Worm (Caenorhabditis elegans): ENCODE measurements around the gene chil-7.

The chil-7 gene

DNA sequence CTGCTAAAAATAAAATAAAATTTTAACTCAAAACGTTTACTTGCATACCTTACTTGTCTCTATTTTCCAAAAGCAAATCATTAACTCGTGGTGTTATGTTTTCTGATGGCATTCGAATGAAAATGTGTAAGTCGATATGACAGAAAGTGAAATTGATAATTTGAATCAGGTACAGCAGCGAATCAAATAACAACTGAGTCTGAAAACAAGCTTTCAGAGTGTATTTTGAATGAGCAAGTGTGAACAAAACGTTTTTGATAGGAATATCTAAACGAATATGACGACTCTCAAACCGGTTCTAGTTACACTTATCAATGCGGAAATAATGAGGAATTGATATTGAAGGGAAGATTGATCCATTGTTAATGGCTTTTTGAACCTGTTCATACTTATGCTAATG, at the start of gene chil-7:
chil-7 (minus strand) TSS at position 112 of the 400 bp plus-strand sequence.
- no peak for TF ChIP-seq ceh-83 (GFP tag; optimal IDR thresholded peaks at IDR 0.05)
- no peak for TF ChIP-seq ham-2 (GFP tag; optimal IDR thresholded peaks at IDR 0.05)
- TF ChIP-seq flh-1 (GFP tag; optimal IDR thresholded peaks at IDR 0.05) = no peak
- no peak for TF ChIP-seq nhr-237 (tag; optimal IDR thresholded peaks at IDR 0.05)
- no peak for TF ChIP-seq tbx-8 (GFP tag; optimal IDR thresholded peaks at IDR 0.05)
- TF ChIP-seq nhr-12 (tag; optimal IDR thresholded peaks at IDR 0.05) = no peak
- no peak for TF ChIP-seq lsy-2 (tag; optimal IDR thresholded peaks at IDR 0.05)
- no peak for TF ChIP-seq mep-1 (tag; optimal IDR thresholded peaks at IDR 0.05)
- TF ChIP-seq pha-4 (tag; optimal IDR thresholded peaks at IDR 0.05) = no peak
- TF ChIP-seq unc-39 (tag; optimal IDR thresholded peaks at IDR 0.05) = no peak

DNA sequence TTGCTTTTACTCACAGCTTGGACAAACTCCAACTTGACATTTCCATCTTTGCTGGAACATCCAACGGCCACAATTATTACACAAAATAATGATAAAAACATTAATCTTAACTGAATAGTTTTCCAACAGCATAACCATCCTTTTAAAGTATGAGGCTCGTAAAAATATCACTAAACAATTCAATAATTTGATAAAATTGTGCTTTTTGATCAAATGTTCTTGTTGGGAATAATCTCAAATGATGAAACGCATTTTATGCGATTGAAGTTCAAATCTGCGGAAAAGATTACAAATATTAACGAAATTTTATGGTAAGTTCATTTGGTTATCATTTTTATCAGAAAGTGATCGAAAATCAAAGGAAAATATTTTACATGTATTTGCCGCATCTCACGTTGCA, 49.5 kb upstream of the chil-7 start, which contains the start of gene pho-10:
pho-10 (minus strand) TSS at position 101 of the 400 bp plus-strand sequence.
- TF ChIP-seq blmp-1 (tag; optimal IDR thresholded peaks at IDR 0.05) (no peak), ham-2 (GFP tag; optimal IDR thresholded peaks at IDR 0.05) (no peak), nhr-237 (tag; optimal IDR thresholded peaks at IDR 0.05) (no peak), lin-32 (GFP tag; optimal IDR thresholded peaks at IDR 0.05) (no peak), hlh-1 (tag; optimal IDR thresholded peaks at IDR 0.05) (no peak), drap-1 (GFP tag; optimal IDR thresholded peaks at IDR 0.05) (no peak), mep-1 (tag; optimal IDR thresholded peaks at IDR 0.05) (no peak), nhr-12 (tag; optimal IDR thresholded peaks at IDR 0.05) (no peak), flh-1 (GFP tag; optimal IDR thresholded peaks at IDR 0.05) (no peak), zip-8 (tag; optimal IDR thresholded peaks at IDR 0.05) (no peak)

DNA sequence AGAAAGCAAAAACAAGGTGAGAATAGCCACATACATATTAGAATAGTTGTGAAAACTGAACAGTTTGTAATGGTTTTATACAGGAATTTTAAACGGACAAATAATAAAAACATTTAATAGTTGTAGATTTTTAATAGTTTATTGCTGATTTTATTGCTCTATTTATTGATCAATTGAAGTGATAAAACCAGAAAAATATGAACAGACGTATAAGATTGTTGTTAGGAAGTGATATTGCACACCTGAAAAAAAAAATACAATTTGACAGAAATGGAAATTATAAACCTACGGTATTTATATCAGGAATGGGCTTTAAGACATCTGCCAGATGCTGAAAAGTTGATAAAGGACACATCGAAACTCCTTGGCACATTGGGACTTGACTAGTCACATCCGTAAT, 46.9 kb upstream of the chil-7 start, which contains the start of gene C05C10.8:
C05C10.8 (minus strand) TSS at position 101 of the 400 bp plus-strand sequence.
- TF ChIP-seq sptf-1 (tag; optimal IDR thresholded peaks at IDR 0.05) = no peak
- no peak for TF ChIP-seq elt-1 (tag; optimal IDR thresholded peaks at IDR 0.05; ENCODE audit: borderline replicate concordance, insufficient read depth)

DNA sequence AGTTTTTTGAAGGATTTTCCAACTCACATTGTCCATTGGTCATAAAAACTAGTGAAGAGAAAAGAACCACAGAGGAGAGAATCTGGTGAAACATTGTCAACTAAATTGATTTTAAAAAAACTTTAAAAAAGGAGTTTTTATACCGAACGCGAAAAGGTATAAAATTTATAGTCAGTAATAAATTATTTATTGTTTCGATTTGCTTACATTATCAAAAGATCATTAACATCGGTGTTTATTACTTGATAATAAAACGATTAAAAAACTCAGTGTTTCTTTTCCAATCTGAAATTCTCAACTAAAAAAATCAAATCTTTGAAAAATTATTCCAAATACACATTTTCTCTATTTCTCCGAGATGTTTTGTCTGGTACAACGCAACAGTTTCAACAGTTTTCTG, 45.2 kb upstream of the chil-7 start, which contains the start of gene F26C11.4:
F26C11.4 (minus strand) TSS at position 101 of the 400 bp plus-strand sequence.
- no peak for TF ChIP-seq nhr-28 (tag; optimal IDR thresholded peaks at IDR 0.05)
- TF ChIP-seq lin-13 (tag; optimal IDR thresholded peaks at IDR 0.05) = no peak
- no peak for TF ChIP-seq elt-3 (tag; optimal IDR thresholded peaks at IDR 0.05)
- TF ChIP-seq zip-8 (tag; optimal IDR thresholded peaks at IDR 0.05) = no peak
- no peak for TF ChIP-seq snpc-4 (tag; optimal IDR thresholded peaks at IDR 0.05)
- TF ChIP-seq flh-1 (GFP tag; optimal IDR thresholded peaks at IDR 0.05) = no peak
- TF ChIP-seq mls-2 (tag; optimal IDR thresholded peaks at IDR 0.05) = no peak
- no peak for TF ChIP-seq nhr-76 (tag; optimal IDR thresholded peaks at IDR 0.05)
- no peak for TF ChIP-seq unc-120 (tag; optimal IDR thresholded peaks at IDR 0.05; ENCODE audit: poor library complexity, severe bottlenecking)
- TF ChIP-seq ceh-83 (GFP tag; optimal IDR thresholded peaks at IDR 0.05) = no peak
- no peak for TF ChIP-seq nhr-12 (tag; optimal IDR thresholded peaks at IDR 0.05)
- TF ChIP-seq lsy-2 (tag; optimal IDR thresholded peaks at IDR 0.05) = no peak
- no peak for TF ChIP-seq sptf-1 (tag; optimal IDR thresholded peaks at IDR 0.05)
- no peak for TF ChIP-seq tbx-8 (GFP tag; optimal IDR thresholded peaks at IDR 0.05)
- no peak for TF ChIP-seq mep-1 (tag; optimal IDR thresholded peaks at IDR 0.05)
- no peak for TF ChIP-seq blmp-1 (tag; optimal IDR thresholded peaks at IDR 0.05)
- no peak for TF ChIP-seq bed-3 (GFP tag; optimal IDR thresholded peaks at IDR 0.05)
- TF ChIP-seq elt-1 (tag; optimal IDR thresholded peaks at IDR 0.05; ENCODE audit: borderline replicate concordance, insufficient read depth) = no peak
- no peak for TF ChIP-seq pha-4 (tag; optimal IDR thresholded peaks at IDR 0.05)
- no peak for TF ChIP-seq nhr-2 (tag; optimal IDR thresholded peaks at IDR 0.05)

DNA sequence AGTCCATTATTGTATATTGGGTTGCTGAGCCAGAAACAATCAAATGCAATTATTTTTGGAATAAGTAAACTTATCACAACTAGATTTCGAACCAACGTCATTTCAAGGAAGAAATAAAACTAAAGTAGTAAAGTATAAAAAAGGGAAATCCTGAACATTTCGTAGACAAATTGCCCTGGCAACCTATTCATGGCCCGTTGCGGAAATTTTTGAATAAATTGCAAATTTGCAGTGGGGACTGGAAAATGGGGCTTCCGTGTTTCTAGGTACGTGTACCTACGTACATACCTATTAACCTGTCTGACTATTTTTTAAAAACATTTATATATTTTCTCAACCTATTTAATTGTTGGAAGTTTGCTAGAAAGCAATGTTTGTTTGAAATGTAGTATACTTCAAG, 44.0 kb upstream of the chil-7 start, which contains the start of gene F26C11.3:
F26C11.3 (minus strand) TSS at position 101 of the 400 bp plus-strand sequence.
- TF ChIP-seq ceh-43 (GFP tag; optimal IDR thresholded peaks at IDR 0.05) (no peak), pha-4 (tag; optimal IDR thresholded peaks at IDR 0.05) (no peak), unc-62 (GFP tag; optimal IDR thresholded peaks at IDR 0.05) (no peak), snpc-4 (tag; optimal IDR thresholded peaks at IDR 0.05) (no peak), unc-39 (tag; optimal IDR thresholded peaks at IDR 0.05) (no peak), nhr-2 (tag; optimal IDR thresholded peaks at IDR 0.05) (no peak), drap-1 (GFP tag; optimal IDR thresholded peaks at IDR 0.05) (no peak)

DNA sequence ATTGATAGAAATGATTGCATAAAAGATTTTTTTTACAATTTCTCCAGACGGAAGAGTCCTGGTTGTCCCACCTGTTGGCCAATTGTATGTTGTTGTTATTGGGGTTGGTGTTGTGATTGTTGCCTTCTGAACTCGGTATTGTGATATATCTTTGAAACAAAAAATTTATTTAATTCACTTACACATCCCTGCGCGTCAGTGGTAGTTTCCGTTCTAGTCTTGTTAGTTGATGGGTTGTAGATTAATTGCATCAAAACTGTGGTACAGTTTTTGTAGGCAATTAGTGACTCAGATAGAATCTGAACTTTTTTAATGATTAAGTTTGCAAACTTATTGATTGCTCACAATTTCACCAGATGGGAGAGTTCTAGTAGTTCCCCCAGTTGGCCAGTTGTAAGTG, 33.5 kb upstream of the chil-7 start:
- no peak for TF ChIP-seq unc-120 (tag; optimal IDR thresholded peaks at IDR 0.05; ENCODE audit: poor library complexity, severe bottlenecking)
- no peak for TF ChIP-seq nhr-2 (tag; optimal IDR thresholded peaks at IDR 0.05)
- no peak for TF ChIP-seq cnd-1 (tag; optimal IDR thresholded peaks at IDR 0.05)
- no peak for TF ChIP-seq flh-1 (GFP tag; optimal IDR thresholded peaks at IDR 0.05)
- TF ChIP-seq elt-3 (tag; optimal IDR thresholded peaks at IDR 0.05) = no peak
